Fruit fly (Drosophila melanogaster): Measurements from ENCODE around the gene CG4186.

Gene CG4186

DNA sequence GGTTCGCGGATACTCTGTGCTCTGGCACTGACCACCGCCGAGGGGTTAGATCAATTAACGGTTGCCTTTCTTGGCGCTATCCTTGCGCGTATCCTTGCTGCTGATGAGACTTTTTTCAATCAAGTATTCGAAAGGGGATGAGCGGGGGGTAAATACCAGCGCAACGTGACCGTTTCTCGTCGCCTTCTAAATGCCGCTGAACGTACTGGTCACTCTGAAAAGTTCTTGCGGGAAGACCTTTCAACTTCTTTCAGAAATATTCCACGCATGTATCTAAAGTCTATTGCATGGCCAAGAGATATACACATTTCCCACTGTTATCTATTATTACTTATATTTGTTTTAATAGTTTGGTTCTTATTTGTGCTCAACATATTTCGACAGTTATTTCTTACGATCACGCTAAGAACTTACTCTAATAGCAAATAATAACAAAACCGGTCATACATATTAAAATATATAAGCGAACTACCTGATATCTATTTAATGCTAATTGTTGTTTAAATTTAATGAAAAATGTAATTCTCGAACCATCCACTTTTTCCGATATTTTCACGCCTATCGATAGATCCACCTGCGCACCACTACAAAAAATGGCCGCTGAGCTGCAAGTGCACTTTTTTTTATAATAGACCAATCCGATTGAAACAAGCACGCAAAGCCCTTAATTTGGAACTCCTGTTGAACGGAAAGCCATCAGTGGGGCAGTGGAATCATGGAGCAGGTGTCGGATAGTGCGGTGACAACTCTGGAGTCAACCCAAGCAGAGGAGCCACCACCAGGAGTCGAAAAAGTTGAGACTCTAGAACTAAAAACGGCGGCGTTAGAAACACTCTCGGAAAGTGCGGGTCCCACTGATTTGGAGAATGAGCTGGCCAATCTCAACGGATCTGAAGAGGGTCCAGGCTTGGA is 40.0 kb downstream of the CG4186 start, which contains the start of the genes CG3634 and HIPP1 (continued):
- TF ChIP-seq gsb-n (tag; optimal IDR thresholded peaks at IDR 0.05) (no peak), CG4360 (GFP tag; IDR thresholded peaks at IDR 0.05) (no peak), bab2 (GFP tag; optimal IDR thresholded peaks at IDR 0.05) (no peak), E2f2 (GFP tag; IDR thresholded peaks at IDR 0.05) (peak; percentile 50; the same call in 1 of the 2 replicates), en (GFP tag; optimal IDR thresholded peaks at IDR 0.05) (no peak)

DNA sequence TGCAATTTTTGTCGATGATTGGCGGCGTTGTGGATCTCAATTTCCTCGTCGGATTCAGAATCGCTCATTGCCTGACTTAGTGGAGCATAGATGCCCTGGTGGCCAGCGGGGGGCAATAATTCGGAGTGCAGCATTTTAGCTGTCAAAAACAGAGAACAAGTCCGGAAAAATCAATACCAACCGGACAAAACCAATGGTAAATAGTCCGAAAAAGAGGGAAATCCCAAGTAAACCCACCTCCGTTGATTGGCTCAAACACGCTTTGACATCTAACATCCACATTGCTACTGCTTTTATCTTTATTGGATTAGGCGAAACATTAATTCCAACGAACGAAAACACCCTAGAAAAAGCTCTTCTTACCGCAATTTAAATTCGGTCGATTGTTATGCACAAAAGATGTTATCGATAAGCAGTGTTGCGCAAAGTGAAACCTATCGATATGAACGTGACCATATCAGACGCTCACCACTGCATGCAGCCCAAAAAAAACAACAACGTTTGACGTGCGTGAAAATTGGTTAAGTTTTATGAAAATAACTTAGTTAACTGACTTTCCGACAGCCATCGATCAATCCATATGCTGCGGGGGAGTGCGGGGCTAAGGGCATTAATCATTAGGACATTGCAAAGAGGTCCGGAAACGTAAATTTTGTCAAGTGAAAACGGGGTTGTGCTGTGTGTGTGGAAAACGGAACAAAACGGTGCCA is 46.4 kb downstream of the CG4186 start, which contains the start of the genes CG3618 and Pka-R1:
Gene CG3618, minus strand, starts transcription at position 410 of the 710 bp plus-strand sequence.
Gene Pka-R1, plus strand, starts transcription at position 453 of the 710 bp plus-strand sequence.
- TF ChIP-seq wdn (GFP tag; IDR thresholded peaks at IDR 0.05): no peak
- TF ChIP-seq onecut (GFP tag; IDR thresholded peaks at IDR 0.05): peak; percentile 97
- peak; percentile 83 for TF ChIP-seq YL-1 (GFP tag; optimal IDR thresholded peaks at IDR 0.05)
- TF ChIP-seq Oli (tag; optimal IDR thresholded peaks at IDR 0.05): no peak
- TF ChIP-seq eve (GFP tag; optimal IDR thresholded peaks at IDR 0.05): no peak
- no peak for TF ChIP-seq slbo (GFP tag; IDR thresholded peaks at IDR 0.05)
- TF ChIP-seq chif (GFP tag; optimal IDR thresholded peaks at IDR 0.05): no peak
- TF ChIP-seq p53 (GFP tag; optimal IDR thresholded peaks at IDR 0.05): peak; percentile 0
- peak; percentile 21 for TF ChIP-seq Fer1 (GFP tag; optimal IDR thresholded peaks at IDR 0.05)
- TF ChIP-seq CG4282 (GFP tag; optimal IDR thresholded peaks at IDR 0.05): no peak
- TF ChIP-seq mam (GFP tag; optimal IDR thresholded peaks at IDR 0.05): no peak
- TF ChIP-seq lilli (GFP tag; optimal IDR thresholded peaks at IDR 0.05): peak; percentile 7
- peak; percentile 49 for TF ChIP-seq gfzf (GFP tag; optimal IDR thresholded peaks at IDR 0.05)
- TF ChIP-seq Hr39 (optimal IDR thresholded peaks at IDR 0.05): no peak
- peak; percentile 75 for TF ChIP-seq CG4617 (GFP tag; optimal IDR thresholded peaks at IDR 0.05; ENCODE audit: borderline replicate concordance)
- no peak for TF ChIP-seq tll (GFP tag; optimal IDR thresholded peaks at IDR 0.05)
- TF ChIP-seq CG12155 (GFP tag; optimal IDR thresholded peaks at IDR 0.05): no peak
- peak; percentile 50 for TF ChIP-seq CG15514 (GFP tag; optimal IDR thresholded peaks at IDR 0.05)
- peak; percentile 53 for TF ChIP-seq dm (GFP tag; optimal IDR thresholded peaks at IDR 0.05)
- TF ChIP-seq Ets97D (GFP tag; optimal IDR thresholded peaks at IDR 0.05): peak; percentile 37
- TF ChIP-seq CTCF (GFP tag; optimal IDR thresholded peaks at IDR 0.05): peak; percentile 58
- TF ChIP-seq CG9797 (GFP tag; optimal IDR thresholded peaks at IDR 0.05): peak; percentile 39
- TF ChIP-seq HmgZ (tag; optimal IDR thresholded peaks at IDR 0.05): peak; percentile 57
- TF ChIP-seq sisA (GFP tag; IDR thresholded peaks at IDR 0.05): no peak
- peak; percentile 23 for TF ChIP-seq CG2120 (GFP tag; optimal IDR thresholded peaks at IDR 0.05)
- TF ChIP-seq nmo (GFP tag; optimal IDR thresholded peaks at IDR 0.05): peak; percentile 3
- TF ChIP-seq CG34376 (GFP tag; optimal IDR thresholded peaks at IDR 0.05): peak; percentile 32
- TF ChIP-seq Blimp-1 (GFP tag; optimal IDR thresholded peaks at IDR 0.05): no peak
- TF ChIP-seq jigr1 (GFP tag; IDR thresholded peaks at IDR 0.05): no peak
- TF ChIP-seq cg (GFP tag; optimal IDR thresholded peaks at IDR 0.05): peak; percentile 35
- TF ChIP-seq CG18599 (GFP tag; optimal IDR thresholded peaks at IDR 0.05): no peak
- TF ChIP-seq CG8478 (optimal IDR thresholded peaks at IDR 0.05): no peak
- peak; percentile 83 for TF ChIP-seq MESR4 (GFP tag; optimal IDR thresholded peaks at IDR 0.05)
- TF ChIP-seq Xbp1 (GFP tag; optimal IDR thresholded peaks at IDR 0.05): peak; percentile 12
- TF ChIP-seq CG10267 (tag; optimal IDR thresholded peaks at IDR 0.05): peak; percentile 85
- no peak for TF ChIP-seq CG10147 (GFP tag; optimal IDR thresholded peaks at IDR 0.05)
- TF ChIP-seq sens (GFP tag): peak; percentile 30
- no peak for TF ChIP-seq CG6765 (GFP tag; optimal IDR thresholded peaks at IDR 0.05)
- peak; percentile 24 for TF ChIP-seq her (GFP tag; optimal IDR thresholded peaks at IDR 0.05)
- no peak for TF ChIP-seq CG8089 (GFP tag; optimal IDR thresholded peaks at IDR 0.05)
- TF ChIP-seq CG7987 (GFP tag; optimal IDR thresholded peaks at IDR 0.05): peak; percentile 28
- TF ChIP-seq stwl (tag; optimal IDR thresholded peaks at IDR 0.05): peak; percentile 84
